Worm (Caenorhabditis elegans): Measurements from ENCODE around the gene Y60A3A.24.

Gene Y60A3A.24

DNA sequence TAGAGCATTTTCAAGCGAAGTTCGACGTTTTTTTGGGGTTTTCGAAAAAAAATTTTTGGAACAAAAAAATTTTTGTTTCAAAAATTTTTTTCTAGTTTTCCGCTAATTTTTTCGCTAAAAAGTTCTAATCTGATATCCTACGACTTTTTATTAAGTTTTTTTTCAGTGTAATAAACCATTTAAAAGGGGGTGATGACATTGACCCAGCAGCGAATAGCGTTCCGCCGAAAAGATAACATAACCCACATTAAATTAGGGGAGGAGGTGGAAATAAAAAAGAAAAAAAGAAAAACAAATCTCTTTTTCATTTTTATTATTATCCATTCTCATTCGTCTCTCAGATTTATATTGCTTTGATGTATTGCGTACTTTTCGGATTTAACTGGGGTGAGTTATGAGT is 25.8 kb upstream of the Y60A3A.24 start, which contains the start of gene Y60A3A.23:
Gene Y60A3A.23 (plus strand): TSS at position 301 of the 400 bp plus-strand sequence.
- no peak for TF ChIP-seq ceh-83 (GFP tag; optimal IDR thresholded peaks at IDR 0.05)
- no peak for TF ChIP-seq mls-2 (tag; optimal IDR thresholded peaks at IDR 0.05)
- TF ChIP-seq drap-1 (GFP tag; optimal IDR thresholded peaks at IDR 0.05), result no peak
- TF ChIP-seq unc-120 (tag; optimal IDR thresholded peaks at IDR 0.05; ENCODE audit: poor library complexity, severe bottlenecking), result no peak
- TF ChIP-seq bed-3 (GFP tag; optimal IDR thresholded peaks at IDR 0.05), result no peak
- no peak for TF ChIP-seq unc-62 (GFP tag; optimal IDR thresholded peaks at IDR 0.05)
- no peak for TF ChIP-seq elt-3 (tag; optimal IDR thresholded peaks at IDR 0.05)
- no peak for TF ChIP-seq pha-4 (tag; optimal IDR thresholded peaks at IDR 0.05)
- TF ChIP-seq ceh-43 (GFP tag; optimal IDR thresholded peaks at IDR 0.05), result no peak
- TF ChIP-seq M03D4.4 (tag; optimal IDR thresholded peaks at IDR 0.05), result no peak
- no peak for TF ChIP-seq lin-13 (tag; optimal IDR thresholded peaks at IDR 0.05)
- no peak for TF ChIP-seq nhr-12 (tag; optimal IDR thresholded peaks at IDR 0.05)
- TF ChIP-seq sptf-1 (tag; optimal IDR thresholded peaks at IDR 0.05), result no peak
- no peak for TF ChIP-seq lin-32 (GFP tag; optimal IDR thresholded peaks at IDR 0.05)
- TF ChIP-seq lsy-2 (tag; optimal IDR thresholded peaks at IDR 0.05), result no peak
- TF ChIP-seq nhr-28 (tag; optimal IDR thresholded peaks at IDR 0.05), result no peak
- no peak for TF ChIP-seq hlh-1 (tag; optimal IDR thresholded peaks at IDR 0.05)
- TF ChIP-seq snpc-4 (tag; optimal IDR thresholded peaks at IDR 0.05), result no peak

DNA sequence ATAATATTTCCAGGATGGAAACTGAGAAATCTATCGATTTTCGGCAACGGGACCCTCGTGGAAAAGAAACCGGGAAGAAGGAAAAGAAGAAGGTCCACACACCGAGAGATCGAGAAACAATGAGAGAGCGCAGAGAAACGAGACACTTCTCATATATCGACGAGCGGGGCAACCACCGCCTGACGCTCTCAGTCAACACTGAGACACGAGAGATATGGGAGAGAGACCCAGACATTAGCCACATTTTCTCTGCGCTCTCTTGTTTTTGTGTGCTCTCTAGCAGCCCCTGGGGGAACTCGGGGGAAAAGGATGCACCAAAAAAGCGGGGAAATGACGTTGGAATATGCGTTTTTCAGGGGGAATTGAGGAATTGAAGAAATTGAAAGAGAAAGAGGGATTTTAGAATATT is 24.0 kb upstream of the Y60A3A.24 start:
- no peak for TF ChIP-seq nhr-28 (tag; optimal IDR thresholded peaks at IDR 0.05)
- TF ChIP-seq unc-39 (tag; optimal IDR thresholded peaks at IDR 0.05), result peak; percentile 40
- no peak for TF ChIP-seq sem-2 (GFP tag; optimal IDR thresholded peaks at IDR 0.05)
- TF ChIP-seq pha-4 (tag; optimal IDR thresholded peaks at IDR 0.05), result peak; percentile 62
- no peak for TF ChIP-seq mls-2 (tag; optimal IDR thresholded peaks at IDR 0.05)
- no peak for TF ChIP-seq tbx-8 (GFP tag; optimal IDR thresholded peaks at IDR 0.05)
- peak; percentile 44 for TF ChIP-seq unc-62 (GFP tag; optimal IDR thresholded peaks at IDR 0.05)
- peak; percentile 57 for TF ChIP-seq ces-1 (GFP tag; optimal IDR thresholded peaks at IDR 0.05)
- TF ChIP-seq unc-120 (tag; optimal IDR thresholded peaks at IDR 0.05; ENCODE audit: poor library complexity, severe bottlenecking), result peak; percentile 83
- TF ChIP-seq lin-32 (GFP tag; optimal IDR thresholded peaks at IDR 0.05), result peak; percentile 11
- TF ChIP-seq elt-3 (tag; optimal IDR thresholded peaks at IDR 0.05), result no peak
- TF ChIP-seq mep-1 (tag; optimal IDR thresholded peaks at IDR 0.05), result peak; percentile 50
- no peak for TF ChIP-seq blmp-1 (tag; optimal IDR thresholded peaks at IDR 0.05)
- TF ChIP-seq nhr-237 (tag; optimal IDR thresholded peaks at IDR 0.05), result peak; percentile 19
- TF ChIP-seq ztf-11 (tag; optimal IDR thresholded peaks at IDR 0.05), result no peak
- TF ChIP-seq ceh-39 (tag; optimal IDR thresholded peaks at IDR 0.05), result peak; percentile 15
- peak; percentile 84 for TF ChIP-seq hlh-1 (tag; optimal IDR thresholded peaks at IDR 0.05)
- no peak for TF ChIP-seq bed-3 (GFP tag; optimal IDR thresholded peaks at IDR 0.05)
- no peak for TF ChIP-seq elt-1 (tag; optimal IDR thresholded peaks at IDR 0.05; ENCODE audit: borderline replicate concordance, insufficient read depth)
- no peak for TF ChIP-seq nhr-2 (tag; optimal IDR thresholded peaks at IDR 0.05)
- TF ChIP-seq cnd-1 (tag; optimal IDR thresholded peaks at IDR 0.05), result peak; percentile 0
- TF ChIP-seq drap-1 (GFP tag; optimal IDR thresholded peaks at IDR 0.05), result peak; percentile 85
- no peak for TF ChIP-seq nhr-76 (tag; optimal IDR thresholded peaks at IDR 0.05)
- no peak for TF ChIP-seq ceh-43 (GFP tag; optimal IDR thresholded peaks at IDR 0.05)
- no peak for TF ChIP-seq snpc-4 (tag; optimal IDR thresholded peaks at IDR 0.05)
- TF ChIP-seq ceh-83 (GFP tag; optimal IDR thresholded peaks at IDR 0.05), result peak; percentile 8
- peak; percentile 18 for TF ChIP-seq lsy-2 (tag; optimal IDR thresholded peaks at IDR 0.05)
- TF ChIP-seq flh-1 (GFP tag; optimal IDR thresholded peaks at IDR 0.05), result no peak
- TF ChIP-seq ham-2 (GFP tag; optimal IDR thresholded peaks at IDR 0.05), result peak; percentile 92

DNA sequence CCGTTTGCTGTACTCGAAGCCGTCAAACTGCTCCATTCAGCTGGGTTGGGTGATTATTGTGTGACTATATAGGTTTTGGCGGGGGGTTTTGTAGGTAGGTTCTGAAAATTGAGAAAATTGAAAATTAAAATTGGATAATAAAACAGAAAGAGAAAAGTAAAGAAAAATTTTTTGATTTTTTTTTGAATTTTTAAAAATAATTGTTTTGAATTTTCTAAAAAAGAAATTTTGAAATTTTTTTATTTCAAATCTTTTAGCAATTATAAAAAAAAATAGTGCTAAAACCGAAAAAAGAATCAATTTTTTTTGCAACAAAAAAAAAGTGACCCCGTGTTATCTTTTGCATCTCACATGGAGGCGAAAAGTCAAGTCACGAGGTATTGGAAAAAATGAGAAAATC is 22.7 kb upstream of the Y60A3A.24 start, which contains the start of gene unc-51:
Gene unc-51 (minus strand): TSS at position 101 of the 400 bp plus-strand sequence.
- TF ChIP-seq zip-8 (tag; optimal IDR thresholded peaks at IDR 0.05) (no peak), nhr-76 (tag; optimal IDR thresholded peaks at IDR 0.05) (no peak), M03D4.4 (tag; optimal IDR thresholded peaks at IDR 0.05) (no peak), lsy-2 (tag; optimal IDR thresholded peaks at IDR 0.05) (no peak), elt-1 (tag; optimal IDR thresholded peaks at IDR 0.05; ENCODE audit: borderline replicate concordance, insufficient read depth) (no peak), ceh-83 (GFP tag; optimal IDR thresholded peaks at IDR 0.05) (no peak), snpc-4 (tag; optimal IDR thresholded peaks at IDR 0.05) (no peak), mls-2 (tag; optimal IDR thresholded peaks at IDR 0.05) (no peak), nhr-12 (tag; optimal IDR thresholded peaks at IDR 0.05) (no peak), mep-1 (tag; optimal IDR thresholded peaks at IDR 0.05) (no peak), unc-120 (tag; optimal IDR thresholded peaks at IDR 0.05; ENCODE audit: poor library complexity, severe bottlenecking) (no peak), ceh-43 (GFP tag; optimal IDR thresholded peaks at IDR 0.05) (no peak), cnd-1 (tag; optimal IDR thresholded peaks at IDR 0.05) (no peak)
